Fruit fly (Drosophila melanogaster): Measurements from ENCODE around the gene CG42537.
A peak's percentile ranks its signal among the peaks of the same experiment; 100 is the strongest.

The CG42537 gene

dm6 chr3R:6350755-6351154 lies 26.8 kb upstream of the CG42537 start, which contains the start of gene Pak (continued):
- no peak for TF ChIP-seq Dek (tag; optimal IDR thresholded peaks at IDR 0.05)
- peak; percentile 90 for TF ChIP-seq zen2 (GFP tag; IDR thresholded peaks at IDR 0.05; ENCODE audit: partially characterized antibody)
- TF ChIP-seq ham (GFP tag; IDR thresholded peaks at IDR 0.05): no peak
- no peak for TF ChIP-seq dpn (GFP tag; optimal IDR thresholded peaks at IDR 0.05)
- TF ChIP-seq ATbp (GFP tag; optimal IDR thresholded peaks at IDR 0.05): no peak
- TF ChIP-seq gcm (GFP tag; optimal IDR thresholded peaks at IDR 0.05): no peak
- TF ChIP-seq knrl (GFP tag; IDR thresholded peaks at IDR 0.05; ENCODE audit: partially characterized antibody): peak; percentile 95
- TF ChIP-seq aop (GFP tag; IDR thresholded peaks at IDR 0.05): no peak
- TF ChIP-seq ro (GFP tag; IDR thresholded peaks at IDR 0.05): no peak
- no peak for TF ChIP-seq CG1024 (GFP tag; IDR thresholded peaks at IDR 0.05)
- no peak for TF ChIP-seq Atf3 (GFP tag; optimal IDR thresholded peaks at IDR 0.05)
- TF ChIP-seq unc-4 (GFP tag; IDR thresholded peaks at IDR 0.05; ENCODE audit: partially characterized antibody): peak; percentile 94
- TF ChIP-seq ind (GFP tag; optimal IDR thresholded peaks at IDR 0.05): no peak
- TF ChIP-seq HLHmδ (GFP tag; optimal IDR thresholded peaks at IDR 0.05): no peak
- no peak for TF ChIP-seq CG6254 (GFP tag; optimal IDR thresholded peaks at IDR 0.05)
- no peak for TF ChIP-seq psq (GFP tag; optimal IDR thresholded peaks at IDR 0.05)
- no peak for TF ChIP-seq Blimp-1 (GFP tag; optimal IDR thresholded peaks at IDR 0.05)
- no peak for TF ChIP-seq chif (GFP tag; optimal IDR thresholded peaks at IDR 0.05)
- TF ChIP-seq ac (GFP tag; optimal IDR thresholded peaks at IDR 0.05): no peak
- TF ChIP-seq sc (optimal IDR thresholded peaks at IDR 0.05): no peak
- no peak for TF ChIP-seq sc (GFP tag; optimal IDR thresholded peaks at IDR 0.05)
- peak; percentile 89 for TF ChIP-seq CG7963 (GFP tag; IDR thresholded peaks at IDR 0.05; ENCODE audit: partially characterized antibody)
- TF ChIP-seq CG9817 (tag; optimal IDR thresholded peaks at IDR 0.05): no peak
- no peak for TF ChIP-seq CkIIα-i1 (GFP tag; IDR thresholded peaks at IDR 0.05)
- TF ChIP-seq CG12942 (GFP tag; optimal IDR thresholded peaks at IDR 0.05): no peak
- no peak for TF ChIP-seq CG12236 (GFP tag; optimal IDR thresholded peaks at IDR 0.05)
- TF ChIP-seq CG15269 (tag; optimal IDR thresholded peaks at IDR 0.05): no peak
- no peak for TF ChIP-seq CG4360 (GFP tag; IDR thresholded peaks at IDR 0.05)
- TF ChIP-seq dysf (GFP tag; IDR thresholded peaks at IDR 0.05): no peak
- TF ChIP-seq CG6683 (GFP tag; optimal IDR thresholded peaks at IDR 0.05): no peak
- TF ChIP-seq tll (GFP tag; optimal IDR thresholded peaks at IDR 0.05): peak in 1 of 2 experiments; percentile 36
- TF ChIP-seq org-1 (GFP tag; optimal IDR thresholded peaks at IDR 0.05): no peak
- no peak for TF ChIP-seq grn (GFP tag; optimal IDR thresholded peaks at IDR 0.05)
- no peak for TF ChIP-seq caup (GFP tag; optimal IDR thresholded peaks at IDR 0.05; ENCODE audit: severe bottlenecking)
- no peak for TF ChIP-seq gsb-n (tag; optimal IDR thresholded peaks at IDR 0.05)
- TF ChIP-seq Dbx (GFP tag; IDR thresholded peaks at IDR 0.05): no peak
- TF ChIP-seq lmd (GFP tag; IDR thresholded peaks at IDR 0.05): no peak
- TF ChIP-seq CG31441 (GFP tag; IDR thresholded peaks at IDR 0.05): peak; percentile 45; the same call in 1 of the 2 replicates
- TF ChIP-seq CHES-1-like (GFP tag; optimal IDR thresholded peaks at IDR 0.05): peak; percentile 11
- TF ChIP-seq CG15514 (GFP tag; optimal IDR thresholded peaks at IDR 0.05): peak; percentile 58
- no peak for TF ChIP-seq sisA (GFP tag; IDR thresholded peaks at IDR 0.05)
- TF ChIP-seq YL-1 (GFP tag; optimal IDR thresholded peaks at IDR 0.05): peak; percentile 15
- no peak for TF ChIP-seq CG4820 (GFP tag; optimal IDR thresholded peaks at IDR 0.05)
- TF ChIP-seq her (GFP tag; optimal IDR thresholded peaks at IDR 0.05): no peak
- TF ChIP-seq Myb (GFP tag; optimal IDR thresholded peaks at IDR 0.05): peak; percentile 57
- TF ChIP-seq Gsc (GFP tag; IDR thresholded peaks at IDR 0.05): no peak
- no peak for TF ChIP-seq fru (optimal IDR thresholded peaks at IDR 0.05)
- TF ChIP-seq inv (GFP tag; IDR thresholded peaks at IDR 0.05; ENCODE audit: partially characterized antibody): peak; percentile 92
- TF ChIP-seq phol (tag; optimal IDR thresholded peaks at IDR 0.05): peak; percentile 57
- no peak for TF ChIP-seq CG6689 (GFP tag; IDR thresholded peaks at IDR 0.05)
- TF ChIP-seq CG10431 (GFP tag; optimal IDR thresholded peaks at IDR 0.05): no peak
- no peak for TF ChIP-seq Dip2 (GFP tag; IDR thresholded peaks at IDR 0.05)

Data from whole organism, embryonic.